Worm (Caenorhabditis elegans) whole organism, L4 larva: ENCODE data around the gene wapl-1.

Experiments used
- F10B5.3 ChIP-seq: sonication (generic microtip); optimal IDR thresholded peaks from 2 replicates; lab custom pipeline; 2016; ENCODE audit warnings: mild to moderate bottlenecking, missing genetic modification characterization, missing compliant biosample characterization
- F37D6.2 ChIP-seq: sonication (generic microtip); optimal IDR thresholded peaks from 2 replicates; lab custom pipeline; 2016; ENCODE audit warnings: mild to moderate bottlenecking, missing genetic modification characterization, missing compliant biosample characterization
- F49E8.2 ChIP-seq: sonication (generic microtip); optimal IDR thresholded peaks from 2 replicates; lab custom pipeline; 2016; ENCODE audit warnings: missing compliant biosample characterization, mild to moderate bottlenecking, missing genetic modification characterization, borderline replicate concordance
- T20F7.1 ChIP-seq: fragments of 200-800 bp; sonication (Bioruptor generic); optimal IDR thresholded peaks from 2 replicates; lab custom pipeline; 2018; ENCODE audit warnings: mild to moderate bottlenecking, missing genetic modification characterization, missing compliant biosample characterization
- T26A8.4 ChIP-seq: fragments of 200-800 bp; sonication (Bioruptor generic); IDR thresholded peaks from 2 replicates; pipeline ENCODE4 v1.3.6; 2022; ENCODE audit warnings: missing genetic modification characterization, missing compliant biosample characterization
- Y105C5A.15 ChIP-seq: fragments of 200-800 bp; sonication (Bioruptor generic); IDR thresholded peaks from 2 replicates; pipeline ENCODE4 v1.3.6; 2022; ENCODE audit warnings: missing genetic modification characterization, missing compliant biosample characterization
- Y48G9A.11 ChIP-seq: fragments of 200-800 bp; sonication (Bioruptor generic); IDR thresholded peaks from 2 replicates; pipeline ENCODE4 v1.3.6; 2022; ENCODE audit warnings: missing genetic modification reagents, missing genetic modification characterization, missing compliant biosample characterization
- Y5F2A.4 ChIP-seq: fragments of 200-800 bp; sonication (Bioruptor generic); optimal IDR thresholded peaks from 2 replicates; lab custom pipeline; 2018; ENCODE audit warnings: mild to moderate bottlenecking, missing genetic modification characterization, missing compliant biosample characterization
- aly-2 ChIP-seq: sonication (generic microtip); optimal IDR thresholded peaks from 2 replicates; lab custom pipeline; 2018; ENCODE audit warnings: missing biosample characterization, missing genetic modification characterization
- arid-1 ChIP-seq: fragments of 200-800 bp; sonication (Bioruptor generic); conservative IDR thresholded peaks from 2 replicates; pipeline ENCODE4 v1.3.6; 2022; ENCODE audit warnings: missing genetic modification reagents, missing genetic modification characterization, missing compliant biosample characterization
- ceh-20 ChIP-seq: fragments of 200-800 bp; sonication (Bioruptor generic); IDR thresholded peaks from 2 replicates; pipeline ENCODE4 v1.3.6; 2022; ENCODE audit warnings: missing genetic modification reagents, missing genetic modification characterization, missing compliant biosample characterization
- ceh-28 ChIP-seq: fragments of 150-350 bp; optimal IDR thresholded peaks from 2 replicates; lab custom pipeline; 2014; ENCODE audit warnings: missing biosample characterization, missing genetic modification reagents, missing genetic modification characterization
- ceh-32 ChIP-seq: sonication (generic microtip); optimal IDR thresholded peaks from 2 replicates; lab custom pipeline; 2016; ENCODE audit warnings: mild to moderate bottlenecking, missing genetic modification characterization, missing compliant biosample characterization; ENCODE audit not compliant: poor library complexity
- ceh-82 ChIP-seq: sonication (generic microtip); optimal IDR thresholded peaks from 2 replicates; lab custom pipeline; 2017; ENCODE audit warnings: missing biosample characterization, missing genetic modification characterization
- ctbp-1 ChIP-seq: fragments of 200-800 bp; sonication (Bioruptor generic); IDR thresholded peaks from 2 replicates; pipeline ENCODE4 v1.3.6; 2022; ENCODE audit warnings: missing genetic modification reagents, missing genetic modification characterization, missing compliant biosample characterization
- daf-12 ChIP-seq: fragments of 150-350 bp; optimal IDR thresholded peaks from 2 replicates; lab custom pipeline; 2014; ENCODE audit warnings: missing biosample characterization, missing genetic modification reagents, missing genetic modification characterization
- daf-16 ChIP-seq, 3 experiments: sonication (generic microtip); optimal IDR thresholded peaks; 2 replicates each; lab custom pipeline; 2016 to 2017; ENCODE audit warnings: missing genetic modification characterization in 3 of 3, missing genetic modification reagents in 3 of 3, mild to moderate bottlenecking in 2 of 3, missing compliant biosample characterization in 2 of 3, missing biosample characterization in 1 of 3, moderate library complexity in 1 of 3
- daf-19 ChIP-seq: fragments of 200-800 bp; sonication (Bioruptor generic); conservative IDR thresholded peaks from 2 replicates; pipeline ENCODE4 v1.3.6; 2022; ENCODE audit warnings: missing genetic modification characterization, missing compliant biosample characterization
- dmd-6 ChIP-seq: fragments of 200-800 bp; sonication (Bioruptor generic); IDR thresholded peaks from 2 replicates; pipeline ENCODE4 v1.3.6; 2022; ENCODE audit warnings: missing genetic modification reagents, missing genetic modification characterization, missing compliant biosample characterization
- dmd-8 ChIP-seq: fragments of 200-800 bp; sonication (Bioruptor generic); IDR thresholded peaks from 2 replicates; pipeline ENCODE4 v1.3.6; 2022; ENCODE audit warnings: missing genetic modification characterization, missing compliant biosample characterization
- dve-1 ChIP-seq: sonication (generic microtip); optimal IDR thresholded peaks from 2 replicates; lab custom pipeline; 2017; ENCODE audit warnings: antibody characterized with exemption, mild to moderate bottlenecking, missing genetic modification characterization, missing compliant biosample characterization; ENCODE audit not compliant: insufficient read depth
- egl-43 ChIP-seq: fragments of 200-800 bp; sonication (Bioruptor generic); IDR thresholded peaks from 2 replicates; pipeline ENCODE4 v1.3.6; 2022; ENCODE audit warnings: missing genetic modification reagents, missing genetic modification characterization, missing compliant biosample characterization
- fkh-10 ChIP-seq: fragments of 150-350 bp; optimal IDR thresholded peaks from 2 replicates; lab custom pipeline; 2014; ENCODE audit warnings: missing biosample characterization, missing genetic modification reagents, missing genetic modification characterization
- gei-8 ChIP-seq: fragments of 200-800 bp; sonication (Bioruptor generic); optimal IDR thresholded peaks from 2 replicates; lab custom pipeline; 2018; ENCODE audit warnings: mild to moderate bottlenecking, missing genetic modification characterization, missing compliant biosample characterization
- hlh-30 ChIP-seq: sonication (generic microtip); optimal IDR thresholded peaks from 2 replicates; lab custom pipeline; 2017; ENCODE audit warnings: antibody characterized with exemption, mild to moderate bottlenecking, missing genetic modification characterization, missing compliant biosample characterization; ENCODE audit not compliant: insufficient read depth
- hmg-1.1 ChIP-seq: fragments of 200-800 bp; sonication (Bioruptor generic); IDR thresholded peaks from 2 replicates; pipeline ENCODE4 v1.3.6; 2022; ENCODE audit warnings: missing genetic modification reagents, missing genetic modification characterization, missing compliant biosample characterization
- jun-1 ChIP-seq: fragments of 150-350 bp; optimal IDR thresholded peaks from 2 replicates; lab custom pipeline; 2014; ENCODE audit warnings: missing biosample characterization, missing genetic modification reagents, missing genetic modification characterization
- lim-7 ChIP-seq: fragments of 200-800 bp; sonication (Bioruptor generic); IDR thresholded peaks from 2 replicates; pipeline ENCODE4 v1.3.6; 2022; ENCODE audit warnings: missing genetic modification characterization, missing compliant biosample characterization
- lin-1 ChIP-seq: fragments of 200-800 bp; sonication (Bioruptor generic); IDR thresholded peaks from 2 replicates; pipeline ENCODE4 v1.3.6; 2022; ENCODE audit warnings: missing genetic modification reagents, missing genetic modification characterization, missing compliant biosample characterization
- lin-29 ChIP-seq: fragments of 200-800 bp; sonication (Bioruptor generic); IDR thresholded peaks from 2 replicates; pipeline ENCODE4 v1.3.6; 2022; ENCODE audit warnings: missing genetic modification reagents, missing genetic modification characterization, missing compliant biosample characterization
- lir-3 ChIP-seq: sonication (generic microtip); optimal IDR thresholded peaks from 2 replicates; lab custom pipeline; 2016; ENCODE audit warnings: mild to moderate bottlenecking, missing genetic modification characterization, missing compliant biosample characterization
- lsy-2 ChIP-seq, 2 experiments: fragments of 150-350 bp in 1 of 2; sonication (generic microtip) in 1 of 2; optimal IDR thresholded peaks; 2 replicates each; lab custom pipeline; 2014 to 2017; ENCODE audit warnings: missing biosample characterization in 2 of 2, missing genetic modification characterization in 2 of 2
- mdl-1 ChIP-seq, 2 experiments: fragments of 150-350 bp in 1 of 2; sonication (generic microtip) in 1 of 2; optimal IDR thresholded peaks; 2 replicates each; lab custom pipeline; 2014 to 2017; ENCODE audit warnings: missing biosample characterization in 2 of 2, missing genetic modification characterization in 2 of 2
- mes-2 ChIP-seq: sonication (generic microtip); optimal IDR thresholded peaks from 2 replicates; lab custom pipeline; 2016; ENCODE audit warnings: missing genotype, mild to moderate bottlenecking, missing genetic modification characterization, missing compliant biosample characterization; ENCODE audit not compliant: poor library complexity, severe bottlenecking
- nhr-10 ChIP-seq: fragments of 150-350 bp; optimal IDR thresholded peaks from 2 replicates; lab custom pipeline; 2014; ENCODE audit warnings: missing biosample characterization, missing genetic modification characterization
- nhr-42 ChIP-seq: fragments of 200-800 bp; sonication (Bioruptor generic); IDR thresholded peaks from 2 replicates; pipeline ENCODE4 v1.3.6; 2022; ENCODE audit warnings: missing genetic modification characterization, missing compliant biosample characterization
- nhr-6 ChIP-seq: fragments of 150-350 bp; optimal IDR thresholded peaks from 2 replicates; lab custom pipeline; 2014; ENCODE audit warnings: missing biosample characterization, missing genetic modification characterization
- php-3 ChIP-seq: fragments of 200-800 bp; sonication (Bioruptor generic); IDR thresholded peaks from 2 replicates; pipeline ENCODE4 v1.3.6; 2022; ENCODE audit warnings: missing genetic modification reagents, missing genetic modification characterization, missing compliant biosample characterization
- rbr-2 ChIP-seq: sonication (generic microtip); optimal IDR thresholded peaks from 2 replicates; lab custom pipeline; 2016; ENCODE audit warnings: missing genotype, missing genetic modification characterization, missing compliant biosample characterization
- snpc-4 ChIP-seq: fragments of 150-350 bp; optimal IDR thresholded peaks from 2 replicates; lab custom pipeline; 2014; ENCODE audit warnings: missing biosample characterization, missing genetic modification characterization
- unc-130 ChIP-seq: sonication (generic microtip); optimal IDR thresholded peaks from 2 replicates; lab custom pipeline; 2016; ENCODE audit warnings: missing genetic modification reagents, missing genetic modification characterization, missing compliant biosample characterization
- zip-11 ChIP-seq: fragments of 200-800 bp; sonication (Bioruptor generic); IDR thresholded peaks from 2 replicates; pipeline ENCODE4 v1.3.6; 2022; ENCODE audit warnings: missing genetic modification characterization, missing compliant biosample characterization
- ztf-7 ChIP-seq: fragments of 150-350 bp; optimal IDR thresholded peaks from 2 replicates; lab custom pipeline; 2014; ENCODE audit warnings: missing biosample characterization, missing genetic modification characterization

The wapl-1 gene

ce11 chrIV:4470885-4471772 is 25.6 kb upstream of the wapl-1 start (continued):
- TF ChIP-seq Y105C5A.15 (GFP tag; lab: Robert Waterston, UW) (peak; percentile 59; the same call in 1 of the 2 replicates), mes-2 (peak; percentile 48), jun-1 (tag; lab: Kevin White, UChicago) (no peak), dmd-8 (GFP tag; lab: Robert Waterston, UW) (peak; percentile 40; the same call in 1 of the 2 replicates), unc-130 (peak; percentile 15), snpc-4 (tag; lab: Kevin White, UChicago) (no peak), nhr-6 (tag; lab: Kevin White, UChicago) (peak; percentile 45), lin-29 (0 out of 2 replicates have a peak, but pooled peaks have one; percentile 9), F10B5.3 (tag; lab: Kevin White, UChicago) (no peak), daf-12 (tag; lab: Kevin White, UChicago) (no peak), daf-16 (GFP tag; optimal IDR thresholded peaks at IDR 0.05; lab: Kevin White, UChicago) (peak in 1 of 2 experiments; percentile 15), daf-16 (tag; optimal IDR thresholded peaks at IDR 0.05; lab: Kevin White, UChicago) (peak; percentile 71), F49E8.2 (tag; lab: Kevin White, UChicago) (no peak), egl-43 (peak; percentile 59; the same call in 1 of the 2 replicates), T26A8.4 (GFP tag; lab: Robert Waterston, UW) (0 out of 2 replicates have a peak, but pooled peaks have one; percentile 27), ceh-28 (tag; lab: Kevin White, UChicago) (no peak), lsy-2 (tag; optimal IDR thresholded peaks at IDR 0.05; lab: Kevin White, UChicago) (peak in 1 of 2 experiments; percentile 40), nhr-42 (peak; percentile 29; the same call in 1 of the 2 replicates), lin-1 (0 out of 2 replicates have a peak, but pooled peaks have one; percentile 49), mdl-1 (tag; optimal IDR thresholded peaks at IDR 0.05; lab: Kevin White, UChicago) (peak; percentile 71 to 92), rbr-2 (peak; percentile 18), Y5F2A.4 (GFP tag; lab: Kevin White, UChicago) (no peak)

- TF ChIP-seq fkh-10 (GFP tag; lab: Kevin White, UChicago): peak; percentile 83
- peak; percentile 40 for TF ChIP-seq nhr-6 (tag; lab: Kevin White, UChicago)
- TF ChIP-seq Y48G9A.11 (GFP tag; lab: Robert Waterston, UW): no peak
- 0 out of 2 replicates have a peak, but pooled peaks have one; percentile 4 for TF ChIP-seq arid-1 (GFP tag; lab: Robert Waterston, UW)
- TF ChIP-seq unc-130: no peak
- no peak for TF ChIP-seq ceh-82 (tag; lab: Kevin White, UChicago)
- no peak for TF ChIP-seq lir-3
- no peak; the same call in 1 of the 2 replicates for TF ChIP-seq daf-19 (GFP tag; lab: Robert Waterston, UW)
- TF ChIP-seq dmd-6 (GFP tag; lab: Robert Waterston, UW): peak; percentile 82
- TF ChIP-seq ceh-20 (GFP tag; lab: Robert Waterston, UW): peak; percentile 53
- TF ChIP-seq zip-11 (GFP tag; lab: Robert Waterston, UW): no peak
- peak; percentile 66 for TF ChIP-seq lim-7 (GFP tag; lab: Robert Waterston, UW)
- no peak for TF ChIP-seq ztf-7 (tag; lab: Kevin White, UChicago)
- no peak for TF ChIP-seq ceh-32 (tag; lab: Kevin White, UChicago)
- no peak; the same call in none of the 2 replicates for TF ChIP-seq ctbp-1
- no peak for TF ChIP-seq aly-2 (tag; lab: Kevin White, UChicago)
- TF ChIP-seq rbr-2: peak; percentile 79
- TF ChIP-seq dve-1 (tag; lab: Kevin White, UChicago): peak; percentile 75
- no peak for TF ChIP-seq jun-1 (tag; lab: Kevin White, UChicago)
- TF ChIP-seq T26A8.4 (GFP tag; lab: Robert Waterston, UW): peak; percentile 58; the same call in 1 of the 2 replicates
- TF ChIP-seq php-3 (GFP tag; lab: Robert Waterston, UW): peak; percentile 45
- TF ChIP-seq T20F7.1: no peak
- no peak for TF ChIP-seq F10B5.3 (tag; lab: Kevin White, UChicago)
- peak; percentile 97 for TF ChIP-seq hlh-30 (tag; lab: Kevin White, UChicago)
- no peak for TF ChIP-seq gei-8 (GFP tag; lab: Kevin White, UChicago)
- no peak for TF ChIP-seq daf-12 (tag; lab: Kevin White, UChicago)
- TF ChIP-seq mdl-1 (tag; optimal IDR thresholded peaks at IDR 0.05; lab: Kevin White, UChicago): peak; percentile 74 to 99
- TF ChIP-seq hmg-1.1 (GFP tag; lab: Robert Waterston, UW): peak; percentile 60
- TF ChIP-seq F37D6.2 (tag; lab: Kevin White, UChicago): peak; percentile 18
- TF ChIP-seq nhr-10: no peak
Observed at ce11 chrIV:4469770-4470709, 24.5 kb upstream of the wapl-1 start.
